Worm (Caenorhabditis elegans): Measurements from ENCODE around the gene F01F1.2.

Gene F01F1.2

DNA sequence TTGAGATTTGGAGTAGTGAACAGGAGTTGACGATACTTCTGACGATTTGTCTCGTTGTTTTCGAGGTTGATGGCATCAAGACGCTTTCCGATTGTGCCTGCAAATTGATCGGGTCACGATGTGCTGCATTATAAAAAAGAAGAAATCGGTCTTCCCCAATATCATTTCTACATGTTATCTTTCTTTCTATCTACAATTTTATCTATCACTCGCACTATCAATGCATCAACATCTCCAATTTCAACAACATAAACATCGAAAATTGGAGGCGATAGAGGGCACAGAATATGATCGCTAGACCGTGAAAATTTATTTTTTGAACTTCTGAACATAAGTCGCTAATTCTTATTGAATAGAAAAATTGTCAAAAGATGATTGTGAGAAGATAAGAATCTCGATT lies 2.6 kb upstream of the F01F1.2 start:
- TF ChIP-seq T22C8.4 (GFP tag; IDR thresholded peaks at IDR 0.05) (no peak), ref-1 (GFP tag; conservative IDR thresholded peaks at IDR 0.05) (no peak), tab-1 (GFP tag; IDR thresholded peaks at IDR 0.05) (no peak), cog-1 (tag; optimal IDR thresholded peaks at IDR 0.05) (no peak), klf-2 (GFP tag; conservative IDR thresholded peaks at IDR 0.05) (no peak), ztf-23 (GFP tag; IDR thresholded peaks at IDR 0.05) (no peak), med-1 (GFP tag; optimal IDR thresholded peaks at IDR 0.05; ENCODE audit: insufficient read depth) (no peak), flt-1 (GFP tag; IDR thresholded peaks at IDR 0.05) (no peak), ztf-29 (GFP tag; IDR thresholded peaks at IDR 0.05) (no peak)

ce11 chrIII:5876140-5876675 lies 2.1 kb upstream of the F01F1.2 start, which contains the start of gene aldo-2:
Gene aldo-2 (minus strand): TSS chrIII:5876625.
- TF ChIP-seq tab-1 (GFP tag; IDR thresholded peaks at IDR 0.05) = no peak
- TF ChIP-seq ztf-29 (GFP tag; IDR thresholded peaks at IDR 0.05) = no peak

DNA sequence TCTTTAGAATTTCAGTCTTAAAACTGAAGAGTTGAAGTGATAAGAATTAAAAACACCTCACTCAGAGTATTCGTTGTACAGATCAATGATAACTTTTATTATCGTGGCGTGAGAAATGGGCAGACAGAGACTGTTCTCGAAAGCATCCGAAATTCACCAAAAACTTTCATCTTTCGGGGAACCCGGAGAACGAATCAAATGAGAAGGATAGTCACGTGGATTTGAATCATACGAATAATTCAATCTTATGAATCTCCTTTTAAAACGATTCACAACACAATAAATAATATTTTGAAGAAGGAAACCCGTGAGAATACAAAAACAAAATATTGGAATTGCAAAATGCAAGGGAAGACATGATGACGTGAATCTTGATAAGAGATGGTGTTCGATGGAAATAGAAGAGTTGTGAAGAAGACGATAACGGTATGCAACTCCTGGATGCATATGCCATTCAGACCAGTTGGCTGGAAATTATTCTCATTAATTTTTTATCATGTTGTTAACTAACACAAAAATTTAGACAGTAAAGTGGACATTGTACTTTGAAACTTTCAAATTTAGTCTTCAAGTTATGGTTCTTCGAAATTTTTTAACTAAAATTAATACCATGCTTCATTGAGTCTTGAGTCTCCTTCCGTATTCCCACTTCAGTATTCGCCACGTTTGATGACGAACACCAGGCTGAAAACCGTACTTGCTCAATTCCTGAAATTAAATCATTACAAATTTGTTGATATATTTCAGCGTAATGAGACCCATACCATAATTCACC lies 1.3 kb upstream of the F01F1.2 start:
- no peak for TF ChIP-seq tab-1 (GFP tag; IDR thresholded peaks at IDR 0.05)

DNA sequence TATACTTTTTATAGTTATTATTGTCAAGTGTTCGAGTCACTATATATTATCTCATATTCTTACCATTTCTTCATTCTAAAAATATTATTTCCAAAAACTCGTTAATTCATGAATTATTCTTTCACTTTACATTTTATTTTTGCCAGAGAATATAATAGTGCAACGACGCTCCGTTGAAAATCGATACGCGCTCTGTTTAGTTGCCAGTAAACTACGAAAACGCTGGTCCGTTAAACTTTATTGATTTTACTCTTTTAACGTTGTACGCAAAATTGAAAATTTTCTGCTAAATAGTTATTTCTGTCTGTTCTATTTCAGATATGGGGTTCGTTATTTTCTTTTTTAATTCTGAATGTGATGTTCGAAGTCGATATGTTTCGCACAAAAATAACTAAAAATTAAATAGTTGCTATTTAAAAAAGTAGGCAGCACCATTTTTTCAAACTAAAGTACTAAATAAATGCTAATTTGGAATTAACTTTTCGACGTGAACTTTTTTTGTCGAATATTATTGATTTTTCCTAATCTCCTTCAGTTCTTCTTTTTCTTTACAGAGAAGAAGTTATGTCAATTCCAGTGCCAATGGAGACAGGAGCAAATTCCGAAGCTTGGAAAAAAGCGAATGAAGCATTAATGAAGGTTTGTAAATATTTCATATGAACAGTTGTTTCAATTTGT lies 1.1 kb downstream of the F01F1.2 start, which contains the start of gene hpo-10:
Gene hpo-10 (plus strand): TSS at position 199 of the 678 bp plus-strand sequence.
- TF ChIP-seq med-1 (GFP tag; optimal IDR thresholded peaks at IDR 0.05; ENCODE audit: insufficient read depth) = no peak
- peak; percentile 56 for TF ChIP-seq T22C8.4 (GFP tag; IDR thresholded peaks at IDR 0.05)

DNA sequence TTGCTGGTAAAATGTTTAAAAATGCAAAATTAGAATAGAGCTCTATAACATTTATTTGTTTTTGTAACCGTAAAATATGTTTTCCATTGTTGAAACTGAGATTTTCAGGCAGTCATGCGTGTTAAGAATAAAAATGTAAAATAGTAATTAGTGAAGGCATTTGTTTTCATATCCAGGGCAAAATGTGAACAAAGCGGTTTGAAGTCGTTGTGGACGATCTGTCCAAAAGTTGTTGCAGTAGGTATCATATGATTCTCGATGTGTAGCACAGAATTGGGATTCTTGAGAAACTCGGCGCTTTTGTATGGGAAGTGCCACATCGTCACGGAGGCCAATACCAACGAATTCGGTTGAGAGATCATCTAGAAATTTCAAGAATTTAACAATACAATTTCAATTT lies 3.9 kb downstream of the F01F1.2 start:
- TF ChIP-seq med-1 (GFP tag; optimal IDR thresholded peaks at IDR 0.05; ENCODE audit: insufficient read depth) (no peak), ztf-23 (GFP tag; IDR thresholded peaks at IDR 0.05) (no peak), ref-1 (GFP tag; conservative IDR thresholded peaks at IDR 0.05) (no peak), T22C8.4 (GFP tag; IDR thresholded peaks at IDR 0.05) (no peak), flt-1 (GFP tag; IDR thresholded peaks at IDR 0.05) (no peak), tab-1 (GFP tag; IDR thresholded peaks at IDR 0.05) (no peak), cog-1 (tag; optimal IDR thresholded peaks at IDR 0.05) (no peak), klf-2 (GFP tag; conservative IDR thresholded peaks at IDR 0.05) (no peak), ztf-29 (GFP tag; IDR thresholded peaks at IDR 0.05) (no peak)

DNA sequence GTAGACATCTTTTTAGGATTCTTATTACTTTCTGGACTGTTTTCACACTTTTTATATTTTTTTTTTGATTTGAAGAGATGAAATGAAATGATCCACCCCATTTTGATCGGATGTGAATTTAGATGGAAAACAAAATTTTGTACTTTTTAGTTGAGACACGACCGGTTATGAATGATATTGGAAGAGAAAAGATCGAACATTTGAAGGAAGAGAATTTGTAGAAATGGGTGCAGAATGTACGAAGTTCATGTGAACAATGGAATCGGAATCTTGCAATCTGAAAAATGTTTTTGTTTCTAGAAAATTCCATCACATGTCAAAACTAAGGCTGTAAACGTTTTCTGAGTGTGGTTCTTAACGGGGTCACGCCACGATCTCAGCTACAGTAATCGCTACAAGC lies 4.5 kb downstream of the F01F1.2 start, which contains the start of gene F01F1.14:
Gene F01F1.14 (minus strand): TSS at position 101 of the 400 bp plus-strand sequence.
- TF ChIP-seq ref-1 (GFP tag; conservative IDR thresholded peaks at IDR 0.05) = no peak

DNA sequence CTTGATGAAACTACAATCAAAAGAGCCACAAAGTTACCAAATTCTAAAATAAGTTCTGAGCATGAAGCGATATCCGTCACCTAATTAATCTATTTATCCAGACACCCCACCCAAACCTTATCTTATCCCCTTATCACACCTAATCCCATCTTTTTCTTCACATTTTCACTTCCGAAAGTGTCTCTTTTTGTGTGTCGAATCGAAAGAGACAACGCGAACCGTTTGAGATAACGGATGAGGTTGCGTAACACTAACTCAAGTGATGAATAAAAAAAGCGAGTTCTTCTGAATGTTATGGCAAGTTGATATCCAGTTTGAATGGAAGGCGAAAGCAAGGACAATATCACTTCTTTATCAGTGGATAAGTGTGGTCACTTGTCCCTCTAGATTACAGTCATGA lies 5.2 kb downstream of the F01F1.2 start:
- TF ChIP-seq med-1 (GFP tag; optimal IDR thresholded peaks at IDR 0.05; ENCODE audit: insufficient read depth) (no peak), T22C8.4 (GFP tag; IDR thresholded peaks at IDR 0.05) (no peak), ref-1 (GFP tag; conservative IDR thresholded peaks at IDR 0.05) (no peak), klf-2 (GFP tag; conservative IDR thresholded peaks at IDR 0.05) (no peak), ztf-23 (GFP tag; IDR thresholded peaks at IDR 0.05) (no peak), tab-1 (GFP tag; IDR thresholded peaks at IDR 0.05) (no peak), flt-1 (GFP tag; IDR thresholded peaks at IDR 0.05) (no peak), cog-1 (tag; optimal IDR thresholded peaks at IDR 0.05) (no peak), ztf-29 (GFP tag; IDR thresholded peaks at IDR 0.05) (no peak)

- no peak for TF ChIP-seq tab-1 (GFP tag; IDR thresholded peaks at IDR 0.05)
- no peak for TF ChIP-seq ztf-23 (GFP tag; IDR thresholded peaks at IDR 0.05)
- no peak for TF ChIP-seq klf-2 (GFP tag; conservative IDR thresholded peaks at IDR 0.05)
- TF ChIP-seq flt-1 (GFP tag; IDR thresholded peaks at IDR 0.05) = no peak
- no peak for TF ChIP-seq med-1 (GFP tag; optimal IDR thresholded peaks at IDR 0.05; ENCODE audit: insufficient read depth)
- no peak for TF ChIP-seq T22C8.4 (GFP tag; IDR thresholded peaks at IDR 0.05)
- TF ChIP-seq cog-1 (tag; optimal IDR thresholded peaks at IDR 0.05) = no peak
- no peak for TF ChIP-seq ztf-29 (GFP tag; IDR thresholded peaks at IDR 0.05)
- no peak for TF ChIP-seq ref-1 (GFP tag; conservative IDR thresholded peaks at IDR 0.05)
Observed at ce11 chrIII:5884007-5884406, 5.7 kb downstream of the F01F1.2 start, which contains the start of gene C28H8.5. Gene C28H8.5 (plus strand): TSS chrIII:5884307.

DNA sequence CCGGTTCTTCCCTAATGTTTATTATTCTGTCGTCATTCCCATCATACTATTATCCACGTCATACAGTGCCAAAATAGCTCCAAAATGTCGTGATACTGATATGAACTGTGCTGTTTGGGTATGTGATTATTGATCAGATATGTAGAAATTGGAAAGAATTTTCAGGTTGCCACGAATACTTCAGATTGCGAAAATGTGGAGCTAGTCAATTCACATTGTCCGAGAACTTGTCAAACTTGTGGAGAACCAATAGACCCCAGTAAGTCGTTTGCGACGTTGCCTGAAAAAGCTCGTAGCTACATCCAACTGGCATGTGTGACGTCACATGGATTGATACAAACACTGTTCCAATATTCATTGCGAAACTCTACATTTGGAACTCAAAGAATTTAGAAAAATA lies 6.1 kb downstream of the F01F1.2 start:
- TF ChIP-seq T22C8.4 (GFP tag; IDR thresholded peaks at IDR 0.05) = no peak
- no peak for TF ChIP-seq flt-1 (GFP tag; IDR thresholded peaks at IDR 0.05)
- no peak for TF ChIP-seq ref-1 (GFP tag; conservative IDR thresholded peaks at IDR 0.05)
- TF ChIP-seq ztf-23 (GFP tag; IDR thresholded peaks at IDR 0.05) = no peak
- TF ChIP-seq med-1 (GFP tag; optimal IDR thresholded peaks at IDR 0.05; ENCODE audit: insufficient read depth) = no peak
- no peak for TF ChIP-seq ztf-29 (GFP tag; IDR thresholded peaks at IDR 0.05)
- no peak for TF ChIP-seq klf-2 (GFP tag; conservative IDR thresholded peaks at IDR 0.05)
- TF ChIP-seq tab-1 (GFP tag; IDR thresholded peaks at IDR 0.05) = no peak
- no peak for TF ChIP-seq cog-1 (tag; optimal IDR thresholded peaks at IDR 0.05)

DNA sequence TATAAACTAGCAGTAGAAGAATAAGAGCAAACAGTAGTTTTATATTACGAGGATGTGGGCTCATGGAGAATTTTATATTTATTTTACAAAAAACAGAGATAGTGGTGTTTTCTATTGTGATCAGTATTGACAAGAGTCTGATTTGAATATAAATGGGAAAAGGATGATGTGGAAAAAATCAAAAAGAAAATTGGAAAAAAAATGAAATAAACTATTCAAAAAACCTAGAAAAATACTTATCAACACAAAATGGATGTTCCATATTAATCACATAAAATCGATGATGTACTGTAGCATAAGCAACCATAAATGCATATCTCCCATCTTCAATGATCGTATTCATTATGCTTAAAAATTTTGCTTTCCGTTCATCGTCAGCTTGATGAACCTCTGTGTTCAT lies 8.5 kb downstream of the F01F1.2 start, which contains the start of gene C28H8.7:
Gene C28H8.7 (minus strand): TSS at position 101 of the 400 bp plus-strand sequence.
- no peak for TF ChIP-seq flt-1 (GFP tag; IDR thresholded peaks at IDR 0.05)
- TF ChIP-seq ztf-29 (GFP tag; IDR thresholded peaks at IDR 0.05) = no peak
- TF ChIP-seq klf-2 (GFP tag; conservative IDR thresholded peaks at IDR 0.05) = no peak
- no peak for TF ChIP-seq med-1 (GFP tag; optimal IDR thresholded peaks at IDR 0.05; ENCODE audit: insufficient read depth)
- no peak for TF ChIP-seq ref-1 (GFP tag; conservative IDR thresholded peaks at IDR 0.05)
- no peak for TF ChIP-seq cog-1 (tag; optimal IDR thresholded peaks at IDR 0.05)
- TF ChIP-seq tab-1 (GFP tag; IDR thresholded peaks at IDR 0.05) = no peak
- TF ChIP-seq T22C8.4 (GFP tag; IDR thresholded peaks at IDR 0.05) = no peak
